Fruit fly (Drosophila melanogaster): Measurements from ENCODE around the gene CG34293.

Gene CG34293

dm6 chr3R:27139963-27140362, 25.4 kb downstream of the CG34293 start (continued):
- TF ChIP-seq CG10631 (GFP tag; optimal IDR thresholded peaks at IDR 0.05) (peak; percentile 37), eg (GFP tag; IDR thresholded peaks at IDR 0.05) (peak; percentile 32; the same call in 1 of the 3 replicates), Blimp-1 (GFP tag; optimal IDR thresholded peaks at IDR 0.05) (peak; percentile 48), Gug (GFP tag; IDR thresholded peaks at IDR 0.05) (no peak), Sox14 (GFP tag; optimal IDR thresholded peaks at IDR 0.05) (peak; percentile 85), fd59A (GFP tag; optimal IDR thresholded peaks at IDR 0.05) (peak; percentile 13), Hr4 (GFP tag; optimal IDR thresholded peaks at IDR 0.05) (peak; percentile 54), CG6163 (GFP tag; IDR thresholded peaks at IDR 0.05) (peak; percentile 38; the same call in 1 of the 3 replicates), lz (GFP tag; optimal IDR thresholded peaks at IDR 0.05) (peak; percentile 82), vri (GFP tag; optimal IDR thresholded peaks at IDR 0.05) (peak; percentile 49), CG10669 (GFP tag; optimal IDR thresholded peaks at IDR 0.05) (peak; percentile 68), Smox (GFP tag; optimal IDR thresholded peaks at IDR 0.05) (peak; percentile 68), OdsH (GFP tag; optimal IDR thresholded peaks at IDR 0.05) (peak; percentile 57)

- TF ChIP-seq spab (GFP tag; optimal IDR thresholded peaks at IDR 0.05): no peak
These were observed 26.7 kb downstream of the CG34293 start for dm6 chr3R:27138700-27139099.

- no peak for TF ChIP-seq ss (GFP tag; optimal IDR thresholded peaks at IDR 0.05)
- peak; percentile 13; the same call in 1 of the 3 replicates for TF ChIP-seq eg (GFP tag; IDR thresholded peaks at IDR 0.05)
- TF ChIP-seq dac (GFP tag; optimal IDR thresholded peaks at IDR 0.05): no peak
- no peak for TF ChIP-seq CG11294 (GFP tag; IDR thresholded peaks at IDR 0.05)
- no peak for TF ChIP-seq acj6 (GFP tag; optimal IDR thresholded peaks at IDR 0.05)
- TF ChIP-seq CG32006 (GFP tag; optimal IDR thresholded peaks at IDR 0.05): no peak
- no peak for TF ChIP-seq Met (GFP tag; optimal IDR thresholded peaks at IDR 0.05)
- no peak for TF ChIP-seq fd59A (GFP tag; optimal IDR thresholded peaks at IDR 0.05)
- no peak for TF ChIP-seq Sox102F (GFP tag; optimal IDR thresholded peaks at IDR 0.05)
- TF ChIP-seq achi (GFP tag; optimal IDR thresholded peaks at IDR 0.05): no peak
- TF ChIP-seq CG1621 (tag; optimal IDR thresholded peaks at IDR 0.05): no peak
- TF ChIP-seq CG6792 (GFP tag; optimal IDR thresholded peaks at IDR 0.05): no peak
- TF ChIP-seq fkh (GFP tag; optimal IDR thresholded peaks at IDR 0.05): peak; percentile 87
- TF ChIP-seq topi (GFP tag; optimal IDR thresholded peaks at IDR 0.05): no peak
- peak; percentile 31; the same call in 1 of the 2 replicates for TF ChIP-seq CG15336 (GFP tag; IDR thresholded peaks at IDR 0.05)
- TF ChIP-seq CG11762 (GFP tag; optimal IDR thresholded peaks at IDR 0.05; ENCODE audit: insufficient read depth): no peak
- TF ChIP-seq CG9139 (GFP tag; optimal IDR thresholded peaks at IDR 0.05): no peak
- TF ChIP-seq esn (GFP tag; optimal IDR thresholded peaks at IDR 0.05): no peak
- TF ChIP-seq Ets21C (GFP tag; optimal IDR thresholded peaks at IDR 0.05): no peak
- peak; percentile 30 for TF ChIP-seq Eip78C (GFP tag)
- TF ChIP-seq CG6163 (GFP tag; IDR thresholded peaks at IDR 0.05): no peak
- TF ChIP-seq CG6276 (GFP tag; optimal IDR thresholded peaks at IDR 0.05): no peak
- no peak for TF ChIP-seq CG7368 (GFP tag; optimal IDR thresholded peaks at IDR 0.05)
- no peak for TF ChIP-seq CG3919 (GFP tag; optimal IDR thresholded peaks at IDR 0.05)
- no peak for TF ChIP-seq vri (GFP tag; optimal IDR thresholded peaks at IDR 0.05)
- no peak for TF ChIP-seq salr (GFP tag; optimal IDR thresholded peaks at IDR 0.05)
- TF ChIP-seq CG8119 (GFP tag; IDR thresholded peaks at IDR 0.05): no peak; the same call in 2 of the 3 replicates
- TF ChIP-seq CG11902 (GFP tag; optimal IDR thresholded peaks at IDR 0.05): no peak
- TF ChIP-seq Hr38 (GFP tag; optimal IDR thresholded peaks at IDR 0.05): no peak
- no peak for TF ChIP-seq CG8319 (GFP tag; optimal IDR thresholded peaks at IDR 0.05)
- no peak for TF ChIP-seq OdsH (GFP tag; optimal IDR thresholded peaks at IDR 0.05)
- no peak for TF ChIP-seq CG3032 (tag; optimal IDR thresholded peaks at IDR 0.05)
- no peak for TF ChIP-seq CG31627 (GFP tag; optimal IDR thresholded peaks at IDR 0.05)
- TF ChIP-seq Lpt (GFP tag; optimal IDR thresholded peaks at IDR 0.05): no peak
- no peak for TF ChIP-seq Eip93F (GFP tag; optimal IDR thresholded peaks at IDR 0.05)
- no peak for TF ChIP-seq Eip75B (GFP tag; optimal IDR thresholded peaks at IDR 0.05)
- no peak for TF ChIP-seq pdm3 (GFP tag; optimal IDR thresholded peaks at IDR 0.05)
- TF ChIP-seq Gug (GFP tag; IDR thresholded peaks at IDR 0.05): no peak
- TF ChIP-seq Sox15 (GFP tag; optimal IDR thresholded peaks at IDR 0.05): no peak
- peak; percentile 90 for TF ChIP-seq dsx (GFP tag; optimal IDR thresholded peaks at IDR 0.05; ENCODE audit: poor library complexity, severe bottlenecking)
These were observed 27.5 kb downstream of the CG34293 start for dm6 chr3R:27137914-27138323.

Data from whole organism, prepupa.